ENCODE assay signal across 3 worm cellular contexts in genomic region chrV:13556746-13557145, ce11.
A peak's percentile ranks its signal among the peaks of the same experiment; 100 is the strongest.
TF ChIP-seq lines count a peak whose summit lies in the region.

Gene cav-2, plus strand, starts transcription at chrV:13557104.

TF ChIP-seq in whole organism, L1 larva, 84 proteins besides CTCF, POLR2A, EP300 and RAD21 (continued from another document and continues in another):
- TF ChIP-seq nhr-90 (tag; optimal IDR thresholded peaks at IDR 0.05; lab: Kevin White, UChicago; ENCODE audit: poor library complexity) = peak; percentile 93
- TF ChIP-seq C34B4.2 (tag; optimal IDR thresholded peaks at IDR 0.05; lab: Kevin White, UChicago) = peak; percentile 27
- TF ChIP-seq lir-3 (tag; optimal IDR thresholded peaks at IDR 0.05; lab: Kevin White, UChicago; ENCODE audit: poor library complexity) = peak; percentile 96
- peak; percentile 71 for TF ChIP-seq lin-15B (tag; optimal IDR thresholded peaks at IDR 0.05; lab: Kevin White, UChicago)
- TF ChIP-seq fkh-4 (tag; optimal IDR thresholded peaks at IDR 0.05; lab: Kevin White, UChicago; ENCODE audit: borderline replicate concordance) = peak; percentile 98
- peak; percentile 61 for TF ChIP-seq efl-3 (GFP tag; optimal IDR thresholded peaks at IDR 0.05; lab: Kevin White, UChicago)
- TF ChIP-seq fkh-8 (tag; optimal IDR thresholded peaks at IDR 0.05; lab: Kevin White, UChicago) = peak; percentile 76
- peak; percentile 68 for TF ChIP-seq mep-1 (tag; optimal IDR thresholded peaks at IDR 0.05; lab: Kevin White, UChicago)
- no peak for TF ChIP-seq egl-27 (tag; optimal IDR thresholded peaks at IDR 0.05; lab: Kevin White, UChicago)
- 0 out of 2 replicates have a peak, but pooled peaks have one; percentile 29 for TF ChIP-seq ceh-88 (GFP tag; IDR thresholded peaks at IDR 0.05; lab: Robert Waterston, UW)
- no peak for TF ChIP-seq ceh-63 (GFP tag; optimal IDR thresholded peaks at IDR 0.05; lab: Kevin White, UChicago)
- no peak for TF ChIP-seq fkh-10 (GFP tag; optimal IDR thresholded peaks at IDR 0.05; lab: Kevin White, UChicago)
- TF ChIP-seq unc-98 (GFP tag; IDR thresholded peaks at IDR 0.05; lab: Robert Waterston, UW) = peak; percentile 86
- peak; percentile 97 for TF ChIP-seq ceh-90 (tag; optimal IDR thresholded peaks at IDR 0.05; lab: Kevin White, UChicago)
- TF ChIP-seq tbx-2 (tag; optimal IDR thresholded peaks at IDR 0.05; lab: Kevin White, UChicago) = peak; percentile 92
- TF ChIP-seq nhr-76 (tag; optimal IDR thresholded peaks at IDR 0.05; lab: Kevin White, UChicago) = no peak
- no peak for TF ChIP-seq hpl-2 (GFP tag; optimal IDR thresholded peaks at IDR 0.05; lab: Kevin White, UChicago)
- no peak for TF ChIP-seq ama-1 (optimal IDR thresholded peaks at IDR 0.05; lab: Kevin White, UChicago)
- TF ChIP-seq nhr-77 (tag; optimal IDR thresholded peaks at IDR 0.05; lab: Kevin White, UChicago) = peak; percentile 10
- no peak for TF ChIP-seq F16B12.6 (tag; optimal IDR thresholded peaks at IDR 0.05; lab: Kevin White, UChicago)
- TF ChIP-seq C04F5.9 (tag; optimal IDR thresholded peaks at IDR 0.05; lab: Kevin White, UChicago) = peak; percentile 74
- no peak for TF ChIP-seq ztf-4 (tag; optimal IDR thresholded peaks at IDR 0.05; lab: Kevin White, UChicago)
- TF ChIP-seq irx-1 (tag; optimal IDR thresholded peaks at IDR 0.05; lab: Kevin White, UChicago) = peak; percentile 95
- TF ChIP-seq snpc-4 (tag; optimal IDR thresholded peaks at IDR 0.05; lab: Kevin White, UChicago) = peak; percentile 33
- TF ChIP-seq lsy-2 (tag; optimal IDR thresholded peaks at IDR 0.05; lab: Kevin White, UChicago) = peak; percentile 83 to 84
- peak; percentile 87 for TF ChIP-seq snu-23 (GFP tag; optimal IDR thresholded peaks at IDR 0.05; lab: Kevin White, UChicago)
- TF ChIP-seq unc-30 (tag; optimal IDR thresholded peaks at IDR 0.05; lab: Kevin White, UChicago) = no peak
- TF ChIP-seq mdl-1 (tag; optimal IDR thresholded peaks at IDR 0.05; lab: Kevin White, UChicago) = peak in 1 of 2 experiments; percentile 50
- TF ChIP-seq nhr-12 (tag; optimal IDR thresholded peaks at IDR 0.05; lab: Kevin White, UChicago) = no peak
- TF ChIP-seq dpl-1 (GFP tag; optimal IDR thresholded peaks at IDR 0.05; lab: Kevin White, UChicago) = peak; percentile 92 to 99 (median 96)
- TF ChIP-seq nhr-11 (tag; optimal IDR thresholded peaks at IDR 0.05; lab: Kevin White, UChicago) = peak; percentile 50
- TF ChIP-seq nhr-85 (tag; lab: Kevin White, UChicago) = peak; percentile 96
- peak; percentile 72 for TF ChIP-seq fos-1 (tag; optimal IDR thresholded peaks at IDR 0.05; lab: Kevin White, UChicago)
- peak; percentile 61 for TF ChIP-seq hlh-4 (tag; optimal IDR thresholded peaks at IDR 0.05; lab: Kevin White, UChicago)
- peak; percentile 92 for TF ChIP-seq sox-4 (tag; optimal IDR thresholded peaks at IDR 0.05; lab: Kevin White, UChicago)
- TF ChIP-seq nhr-71 (tag; optimal IDR thresholded peaks at IDR 0.05; lab: Kevin White, UChicago) = peak; percentile 93
- peak; percentile 33 for TF ChIP-seq hlh-17 (GFP tag; optimal IDR thresholded peaks at IDR 0.05; lab: Kevin White, UChicago; ENCODE audit: borderline replicate concordance)
- peak in 1 of 2 experiments; percentile 97 for TF ChIP-seq ztf-11 (tag; optimal IDR thresholded peaks at IDR 0.05; lab: Kevin White, UChicago)
- TF ChIP-seq ceh-8 (GFP tag; optimal IDR thresholded peaks at IDR 0.05; lab: Kevin White, UChicago) = peak; percentile 64
- peak; percentile 46 for TF ChIP-seq blmp-1 (tag; optimal IDR thresholded peaks at IDR 0.05; lab: Kevin White, UChicago)
- no peak for TF ChIP-seq pag-3 (tag; optimal IDR thresholded peaks at IDR 0.05; lab: Kevin White, UChicago; ENCODE audit: borderline replicate concordance, insufficient read depth)
- TF ChIP-seq ceh-82 (tag; optimal IDR thresholded peaks at IDR 0.05; lab: Kevin White, UChicago) = peak; percentile 67 to 79 (median 76)
- peak; percentile 91 for TF ChIP-seq nhr-47 (tag; optimal IDR thresholded peaks at IDR 0.05; lab: Kevin White, UChicago)

TF ChIP-seq in whole organism, L3 larva, 47 proteins besides CTCF, POLR2A, EP300 and RAD21 (continued from another document):
- peak; percentile 63 for TF ChIP-seq egl-5 (tag; optimal IDR thresholded peaks at IDR 0.05; lab: Kevin White, UChicago)
- no peak for TF ChIP-seq fos-1 (tag; optimal IDR thresholded peaks at IDR 0.05; lab: Kevin White, UChicago)
- peak; percentile 68 for TF ChIP-seq nfya-1 (tag; optimal IDR thresholded peaks at IDR 0.05; lab: Kevin White, UChicago; ENCODE audit: insufficient read depth)
- peak; percentile 91 for TF ChIP-seq nhr-43 (tag; optimal IDR thresholded peaks at IDR 0.05; lab: Kevin White, UChicago; ENCODE audit: poor library complexity, severe bottlenecking)
- peak; percentile 24 for TF ChIP-seq snpc-4 (tag; optimal IDR thresholded peaks at IDR 0.05; lab: Kevin White, UChicago)
- peak; percentile 89 for TF ChIP-seq jun-1 (tag; optimal IDR thresholded peaks at IDR 0.05; lab: Kevin White, UChicago)
- TF ChIP-seq mdl-1 (tag; optimal IDR thresholded peaks at IDR 0.05; lab: Kevin White, UChicago) = no peak
- TF ChIP-seq ceh-28 (tag; optimal IDR thresholded peaks at IDR 0.05; lab: Kevin White, UChicago) = peak; percentile 70
- no peak for TF ChIP-seq daf-12 (tag; optimal IDR thresholded peaks at IDR 0.05; lab: Kevin White, UChicago)
- peak; percentile 52 for TF ChIP-seq hmg-11 (tag; optimal IDR thresholded peaks at IDR 0.05; lab: Kevin White, UChicago)
- TF ChIP-seq nhr-67 (tag; optimal IDR thresholded peaks at IDR 0.05; lab: Kevin White, UChicago) = no peak
- TF ChIP-seq nhr-11 (tag; optimal IDR thresholded peaks at IDR 0.05; lab: Kevin White, UChicago) = no peak
- TF ChIP-seq mml-1 (tag; optimal IDR thresholded peaks at IDR 0.05; lab: Kevin White, UChicago) = no peak
TF ChIP-seq in whole organism, L3 larva: peak in this region for 19.

TF ChIP-seq in whole organism, young adult, 124 proteins besides CTCF, POLR2A, EP300 and RAD21 (continued from another document):
- TF ChIP-seq F55B11.4 (tag; optimal IDR thresholded peaks at IDR 0.05; lab: Kevin White, UChicago; ENCODE audit: borderline replicate concordance, insufficient read depth) (no peak), hsf-1 (GFP tag; IDR thresholded peaks at IDR 0.05; lab: Robert Waterston, UW) (no peak), sdz-38 (tag; optimal IDR thresholded peaks at IDR 0.05; lab: Kevin White, UChicago) (no peak), xnd-1 (tag; optimal IDR thresholded peaks at IDR 0.05; lab: Kevin White, UChicago) (peak; percentile 4), hmg-1.2 (GFP tag; IDR thresholded peaks at IDR 0.05; lab: Robert Waterston, UW) (peak; percentile 33), nhr-90 (tag; optimal IDR thresholded peaks at IDR 0.05; lab: Kevin White, UChicago) (no peak), nhr-120 (GFP tag; IDR thresholded peaks at IDR 0.05; lab: Robert Waterston, UW) (0 out of 2 replicates have a peak, but pooled peaks have one; percentile 53), lag-1 (GFP tag; IDR thresholded peaks at IDR 0.05; lab: Robert Waterston, UW) (0 out of 2 replicates have a peak, but pooled peaks have one; percentile 66), tlf-1 (GFP tag; optimal IDR thresholded peaks at IDR 0.05; lab: Kevin White, UChicago) (peak; percentile 21), attf-5 (GFP tag; optimal IDR thresholded peaks at IDR 0.05; lab: Kevin White, UChicago) (peak; percentile 78), repo-1 (tag; optimal IDR thresholded peaks at IDR 0.05; lab: Kevin White, UChicago) (no peak), F23B12.7 (tag; optimal IDR thresholded peaks at IDR 0.05; lab: Kevin White, UChicago; ENCODE audit: insufficient read depth) (peak; percentile 18), gei-17 (GFP tag; optimal IDR thresholded peaks at IDR 0.05; lab: Kevin White, UChicago) (peak; percentile 9), ZK185.1 (tag; optimal IDR thresholded peaks at IDR 0.05; lab: Kevin White, UChicago; ENCODE audit: poor library complexity, severe bottlenecking) (peak; percentile 89), ceh-58 (GFP tag; IDR thresholded peaks at IDR 0.05; lab: Robert Waterston, UW) (no peak), rec-8 (tag; optimal IDR thresholded peaks at IDR 0.05; lab: Kevin White, UChicago) (peak in 1 of 2 experiments; percentile 66), tbp1 (GFP tag; optimal IDR thresholded peaks at IDR 0.05; lab: Kevin White, UChicago) (peak; percentile 4), T07F8.4 (tag; optimal IDR thresholded peaks at IDR 0.05; lab: Kevin White, UChicago) (no peak), B0035.1 (tag; optimal IDR thresholded peaks at IDR 0.05; lab: Kevin White, UChicago) (peak; percentile 88), ceh-100 (GFP tag; IDR thresholded peaks at IDR 0.05; lab: Robert Waterston, UW) (0 out of 2 replicates have a peak, but pooled peaks have one; percentile 45), F33H1.4 (GFP tag; IDR thresholded peaks at IDR 0.05; lab: Robert Waterston, UW) (peak; percentile 44), nfya-2 (GFP tag; IDR thresholded peaks at IDR 0.05; lab: Robert Waterston, UW) (no peak), nhr-179 (tag; optimal IDR thresholded peaks at IDR 0.05; lab: Kevin White, UChicago) (no peak), snpc-1.3 (tag; optimal IDR thresholded peaks at IDR 0.05; lab: Kevin White, UChicago; ENCODE audit: insufficient read depth) (no peak), C17E4.6 (GFP tag; IDR thresholded peaks at IDR 0.05; lab: Robert Waterston, UW) (no peak), rpc-1 (optimal IDR thresholded peaks at IDR 0.05; lab: Kevin White, UChicago) (no peak), rpc-1 (tag; optimal IDR thresholded peaks at IDR 0.05; lab: Kevin White, UChicago) (no peak), B0336.3 (GFP tag; IDR thresholded peaks at IDR 0.05; lab: Robert Waterston, UW) (peak; percentile 61; the same call in 1 of the 2 replicates), lsy-27 (tag; optimal IDR thresholded peaks at IDR 0.05; lab: Kevin White, UChicago; ENCODE audit: borderline replicate concordance, insufficient read depth) (no peak), egl-44 (GFP tag; IDR thresholded peaks at IDR 0.05; lab: Robert Waterston, UW) (peak; percentile 33; the same call in 1 of the 2 replicates), ceh-27 (GFP tag; optimal IDR thresholded peaks at IDR 0.05; lab: Kevin White, UChicago) (peak; percentile 92), zim-3 (tag; optimal IDR thresholded peaks at IDR 0.05; lab: Kevin White, UChicago) (no peak), ztf-6 (GFP tag; IDR thresholded peaks at IDR 0.05; lab: Robert Waterston, UW) (no peak), ceh-40 (GFP tag; IDR thresholded peaks at IDR 0.05; lab: Robert Waterston, UW) (no peak), C06A6.2 (GFP tag; conservative IDR thresholded peaks at IDR 0.05; lab: Robert Waterston, UW) (0 out of 2 replicates have a peak, but pooled peaks have one; percentile 28), efl-1 (GFP tag; optimal IDR thresholded peaks at IDR 0.05; lab: Kevin White, UChicago) (peak; percentile 74), ztf-25 (GFP tag; IDR thresholded peaks at IDR 0.05; lab: Robert Waterston, UW) (peak; percentile 65; the same call in 1 of the 2 replicates), egl-18 (GFP tag; IDR thresholded peaks at IDR 0.05; lab: Robert Waterston, UW) (no peak), attf-3 (GFP tag; conservative IDR thresholded peaks at IDR 0.05; lab: Robert Waterston, UW) (peak; percentile 58), lsl-1 (GFP tag; optimal IDR thresholded peaks at IDR 0.05; lab: Kevin White, UChicago) (peak; percentile 36), pbrm-1 (GFP tag; IDR thresholded peaks at IDR 0.05; lab: Robert Waterston, UW) (0 out of 2 replicates have a peak, but pooled peaks have one; percentile 32), attf-6 (GFP tag; IDR thresholded peaks at IDR 0.05; lab: Robert Waterston, UW) (no peak), let-526 (GFP tag; IDR thresholded peaks at IDR 0.05; lab: Robert Waterston, UW) (peak; percentile 78), aptf-3 (GFP tag; IDR thresholded peaks at IDR 0.05; lab: Robert Waterston, UW) (no peak), lin-54 (GFP tag; optimal IDR thresholded peaks at IDR 0.05; lab: Kevin White, UChicago) (peak; percentile 95), nfyb-1 (GFP tag; IDR thresholded peaks at IDR 0.05; lab: Robert Waterston, UW) (peak; percentile 52; the same call in 1 of the 2 replicates), nfya-1 (tag; optimal IDR thresholded peaks at IDR 0.05; lab: Kevin White, UChicago; ENCODE audit: borderline replicate concordance, insufficient read depth) (no peak), hlh-26 (GFP tag; conservative IDR thresholded peaks at IDR 0.05; lab: Robert Waterston, UW) (no peak), ztf-28 (GFP tag; IDR thresholded peaks at IDR 0.05; lab: Robert Waterston, UW) (0 out of 2 replicates have a peak, but pooled peaks have one; percentile 51), K11D2.4 (GFP tag; IDR thresholded peaks at IDR 0.05; lab: Robert Waterston, UW) (no peak), unc-130 (GFP tag; optimal IDR thresholded peaks at IDR 0.05; lab: Kevin White, UChicago) (peak; percentile 97), dox-1 (GFP tag; IDR thresholded peaks at IDR 0.05; lab: Robert Waterston, UW) (peak; percentile 83), lin-35 (GFP tag; optimal IDR thresholded peaks at IDR 0.05; lab: Kevin White, UChicago) (peak in 2 of 3 experiments; percentile 77 to 88), athp-1 (tag; optimal IDR thresholded peaks at IDR 0.05; lab: Kevin White, UChicago) (peak; percentile 11), aptf-2 (GFP tag; conservative IDR thresholded peaks at IDR 0.05; lab: Robert Waterston, UW) (0 out of 2 replicates have a peak, but pooled peaks have one; percentile 25), die-1 (tag; optimal IDR thresholded peaks at IDR 0.05; lab: Kevin White, UChicago) (no peak), lir-1 (GFP tag; conservative IDR thresholded peaks at IDR 0.05; lab: Robert Waterston, UW) (peak; percentile 60), sptf-2 (GFP tag; optimal IDR thresholded peaks at IDR 0.05; lab: Kevin White, UChicago) (no peak)
